Fruit fly (Drosophila melanogaster) whole organism, pupa: Measurements from ENCODE around the gene CG16779.
A peak's percentile ranks its signal among the peaks of the same experiment; 100 is the strongest.

ENCODE experiments used
- CG10348 ChIP-seq: fragments of 200-800 bp; sonication (Bioruptor generic); IDR thresholded peaks from 2 replicates; pipeline ENCODE4 v1.3.6; 2022; ENCODE audit warnings: missing biosample characterization, missing genetic modification characterization
- CG12605 ChIP-seq: fragments of 200-800 bp; sonication (Bioruptor generic); IDR thresholded peaks from 2 replicates; pipeline ENCODE4 v1.3.6; 2022; ENCODE audit warnings: missing biosample characterization, missing genetic modification characterization
- CG13204 ChIP-seq: fragments of 200-800 bp; sonication (Bioruptor generic); optimal IDR thresholded peaks from 2 replicates; lab custom pipeline; 2018; ENCODE audit warnings: missing biosample characterization, mild to moderate bottlenecking, missing genetic modification characterization, moderate library complexity
- CG14655 ChIP-seq: fragments of 200-800 bp; sonication (Bioruptor generic); optimal IDR thresholded peaks from 3 replicates; lab custom pipeline; 2017; ENCODE audit warnings: mild to moderate bottlenecking, missing biosample characterization, missing genetic modification reagents, missing genetic modification characterization
- CG15710 ChIP-seq: fragments of 200-800 bp; sonication (Bioruptor generic); optimal IDR thresholded peaks from 2 replicates; lab custom pipeline; 2018; ENCODE audit warnings: missing biosample characterization, mild to moderate bottlenecking, missing genetic modification characterization, moderate library complexity
- CG17806 ChIP-seq: fragments of 200-800 bp; sonication (Bioruptor generic); optimal IDR thresholded peaks from 2 replicates; lab custom pipeline; 2018; ENCODE audit warnings: missing biosample characterization, mild to moderate bottlenecking, missing genetic modification characterization, moderate library complexity
- CG32121 ChIP-seq: fragments of 200-800 bp; sonication (Bioruptor generic); IDR thresholded peaks from 2 replicates; pipeline ENCODE4 v1.3.6; 2022; ENCODE audit warnings: missing biosample characterization, missing genetic modification characterization
- CG34367 ChIP-seq: fragments of 200-800 bp; sonication (Bioruptor generic); optimal IDR thresholded peaks from 2 replicates; lab custom pipeline; 2018; ENCODE audit warnings: missing biosample characterization, mild to moderate bottlenecking, missing genetic modification characterization
- CG4496 ChIP-seq: fragments of 200-800 bp; sonication (Bioruptor generic); IDR thresholded peaks from 3 replicates; pipeline ENCODE4 v1.3.6; 2022; ENCODE audit warnings: missing biosample characterization, missing genetic modification characterization
- CG8159 ChIP-seq: fragments of 200-800 bp; sonication (Bioruptor generic); optimal IDR thresholded peaks from 3 replicates; lab custom pipeline; 2018; ENCODE audit warnings: missing biosample characterization, mild to moderate bottlenecking, missing genetic modification characterization, moderate library complexity
- CG8301 ChIP-seq: fragments of 200-800 bp; sonication (Bioruptor generic); optimal IDR thresholded peaks from 2 replicates; lab custom pipeline; 2018; ENCODE audit warnings: missing biosample characterization, mild to moderate bottlenecking, missing genetic modification characterization
- CG9948 ChIP-seq: fragments of 200-800 bp; sonication (Bioruptor generic); optimal IDR thresholded peaks from 2 replicates; lab custom pipeline; 2018; ENCODE audit warnings: missing biosample characterization, mild to moderate bottlenecking, missing genetic modification characterization, moderate library complexity
- D1 ChIP-seq: fragments of 200-800 bp; sonication (Bioruptor generic); optimal IDR thresholded peaks from 2 replicates; lab custom pipeline; 2018; ENCODE audit warnings: missing biosample characterization, mild to moderate bottlenecking, missing genetic modification characterization, moderate library complexity
- EcR ChIP-seq: fragments of 200-800 bp; sonication (Bioruptor generic); optimal IDR thresholded peaks from 3 replicates; lab custom pipeline; 2019; ENCODE audit warnings: missing biosample characterization, missing genetic modification characterization, mild to moderate bottlenecking, moderate library complexity, missing genetic modification reagents
- Ets98B ChIP-seq: fragments of 200-800 bp; sonication (Bioruptor generic); IDR thresholded peaks from 2 replicates; pipeline ENCODE4 v1.3.6; 2022; ENCODE audit warnings: missing biosample characterization, missing genetic modification characterization
- Pif1A ChIP-seq: fragments of 200-800 bp; sonication (Bioruptor generic); optimal IDR thresholded peaks from 3 replicates; lab custom pipeline; 2016; ENCODE audit warnings: missing biosample characterization, missing genetic modification characterization
- Pif1B ChIP-seq: fragments of 200-800 bp; sonication (Bioruptor generic); optimal IDR thresholded peaks from 3 replicates; lab custom pipeline; 2016; ENCODE audit warnings: missing biosample characterization, missing genetic modification characterization
- Snoo ChIP-seq: fragments of 200-800 bp; sonication (Bioruptor generic); optimal IDR thresholded peaks from 3 replicates; lab custom pipeline; 2017; ENCODE audit warnings: missing biosample characterization, mild to moderate bottlenecking, missing genetic modification characterization, inconsistent platforms
- fd96Ca ChIP-seq: fragments of 200-800 bp; sonication (Bioruptor generic); IDR thresholded peaks from 3 replicates; pipeline ENCODE4 v1.3.6; 2022; ENCODE audit warnings: missing biosample characterization, missing genetic modification characterization
- gl ChIP-seq: fragments of 200-800 bp; sonication (Bioruptor generic); optimal IDR thresholded peaks from 2 replicates; lab custom pipeline; 2018; ENCODE audit warnings: missing biosample characterization, mild to moderate bottlenecking, missing genetic modification characterization
- rn ChIP-seq: fragments of 200-800 bp; sonication (Bioruptor generic); IDR thresholded peaks from 2 replicates; pipeline ENCODE4 v1.3.6; 2022; ENCODE audit warnings: missing biosample characterization, missing genetic modification characterization

The CG16779 gene

DNA sequence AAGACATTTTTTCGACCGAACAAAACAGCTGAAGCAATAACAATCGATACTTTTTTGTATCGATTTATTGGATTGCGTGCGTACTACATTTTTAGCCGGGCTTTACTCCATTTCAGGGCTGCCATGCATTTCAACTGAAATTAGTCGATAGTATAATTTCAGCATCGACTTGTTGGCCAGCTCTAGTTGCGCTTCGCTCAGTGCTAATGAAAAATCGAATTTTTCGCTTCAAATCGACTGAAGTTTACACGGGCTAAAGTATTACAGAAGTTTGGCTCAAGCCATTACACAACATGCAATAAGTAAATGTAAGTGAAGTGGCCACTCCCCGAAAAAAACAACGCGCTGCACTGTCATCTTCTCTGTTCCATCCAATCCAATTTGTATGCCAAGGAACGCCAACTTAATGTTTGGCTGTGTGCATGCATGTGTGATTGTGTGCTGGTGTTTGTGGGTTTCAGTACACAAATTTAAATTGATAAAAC lies 22.4 kb upstream of the CG16779 start, which contains the start of the genes mRpL47, CG8176 and Kdm3:
Gene mRpL47 (minus strand): TSS at position 49 of the 485 bp plus-strand sequence.
Gene CG8176 (plus strand): TSS at position 148 of the 485 bp plus-strand sequence.
Gene Kdm3 (plus strand): TSS at position 148 of the 485 bp plus-strand sequence.
- TF ChIP-seq D1 (tag; lab: Kevin White, UChicago) = no peak
- peak; percentile 13 for TF ChIP-seq CG15710
- no peak for TF ChIP-seq CG8301

DNA sequence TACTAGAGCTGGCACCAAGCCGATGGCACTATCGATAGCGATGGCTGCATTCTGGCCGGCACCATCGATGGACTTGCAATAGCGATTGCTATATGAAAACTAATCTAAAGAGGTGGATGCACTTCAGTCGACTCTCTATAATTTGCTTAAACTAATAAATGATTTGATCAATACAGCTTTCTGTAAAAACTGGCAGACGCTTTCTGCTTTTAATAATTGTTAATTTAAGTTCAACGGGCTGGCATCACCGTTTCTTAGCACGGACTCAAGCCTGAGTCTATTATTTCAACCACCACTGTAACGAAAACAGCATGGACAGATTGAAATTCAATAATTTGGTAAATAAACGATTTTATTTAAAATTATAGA lies 19.6 kb upstream of the CG16779 start, which contains the start of the genes Ras85D and Rlb1:
Gene Ras85D (minus strand): TSS at position 16 of the 369 bp plus-strand sequence.
Gene Rlb1 (plus strand): TSS at position 276 of the 369 bp plus-strand sequence.
- peak; percentile 23 for TF ChIP-seq Snoo (tag; lab: Kevin White, UChicago)
- TF ChIP-seq CG15710 = peak; percentile 34
- no peak for TF ChIP-seq gl
- TF ChIP-seq CG17806 = peak; percentile 19
- TF ChIP-seq CG9948 (tag; lab: Kevin White, UChicago) = peak; percentile 9
- TF ChIP-seq CG8159 (tag; lab: Kevin White, UChicago) = peak; percentile 33
- TF ChIP-seq Pif1A (GFP tag; lab: Kevin White, UChicago) = no peak

DNA sequence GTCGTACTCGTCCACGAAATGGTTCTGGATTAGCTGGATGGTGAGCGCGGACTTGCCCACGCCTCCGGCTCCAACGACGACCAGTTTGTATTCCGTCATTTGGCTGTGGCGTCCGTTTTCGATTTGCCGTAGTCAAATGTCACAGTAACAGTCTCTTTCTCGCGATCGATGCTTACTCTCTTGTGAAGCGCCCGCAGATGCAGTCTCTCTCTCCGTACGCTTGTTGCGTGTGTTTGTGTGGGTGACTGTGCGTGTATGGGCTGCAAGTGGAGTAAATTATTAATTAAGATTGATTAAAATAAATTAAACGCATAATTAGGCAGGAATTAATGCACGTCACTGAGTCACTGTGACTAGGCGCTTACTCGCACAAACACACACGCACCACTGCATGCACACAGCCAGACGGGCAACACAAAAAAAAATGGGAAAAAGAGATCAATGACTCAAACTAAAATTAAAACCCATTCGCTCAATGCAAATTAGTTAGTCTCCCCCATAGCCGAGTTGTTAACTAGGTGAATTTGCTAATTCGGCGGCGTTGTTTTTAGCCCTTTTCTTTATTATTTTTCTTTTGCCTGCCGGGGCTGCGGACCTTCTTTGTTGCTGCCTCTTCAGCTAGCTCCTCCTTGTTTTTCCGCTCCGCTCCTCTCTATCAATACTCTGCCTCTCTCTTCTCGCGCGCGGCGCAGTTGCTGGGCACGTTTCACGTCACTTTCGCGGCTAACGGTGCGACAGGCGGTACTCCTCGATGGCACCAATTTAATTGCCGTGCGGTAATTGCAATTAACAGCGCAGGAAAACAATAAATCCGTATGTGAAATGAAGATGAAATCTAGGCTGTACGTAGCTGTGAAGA lies 18.9 kb upstream of the CG16779 start:
- TF ChIP-seq CG4496 (GFP tag; lab: Robert Waterston, UW) (no peak), CG32121 (no peak), CG14655 (GFP tag; lab: Kevin White, UChicago) (no peak), EcR (GFP tag; lab: Kevin White, UChicago) (peak; percentile 79), fd96Ca (no peak), CG9948 (tag; lab: Kevin White, UChicago) (no peak)

DNA sequence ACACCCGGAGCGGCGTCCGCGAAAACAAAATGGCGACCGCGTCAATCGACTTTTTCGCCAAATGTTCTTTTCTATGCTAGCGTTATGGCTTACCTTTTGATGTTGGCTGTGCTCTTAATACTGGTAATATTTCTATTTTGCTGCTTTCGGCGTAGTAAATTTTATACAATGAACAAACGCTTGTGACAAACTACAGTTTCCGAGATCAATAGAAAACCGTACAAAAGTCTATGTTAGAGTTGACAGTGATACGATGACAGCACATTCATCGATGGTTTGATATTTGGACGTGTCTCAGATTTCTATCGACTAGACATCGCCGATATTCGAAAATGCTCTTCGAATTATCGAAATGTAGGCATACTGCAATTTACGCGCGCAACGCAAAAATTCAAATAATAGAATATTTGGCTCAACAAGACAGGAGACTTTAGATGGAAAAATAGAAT lies 16.6 kb upstream of the CG16779 start, which contains the start of gene rump:
Gene rump (minus strand): TSS at position 255 of the 449 bp plus-strand sequence.
- TF ChIP-seq CG15710 (no peak), Ets98B (GFP tag; lab: Robert Waterston, UW) (no peak), CG32121 (no peak), Pif1B (GFP tag; lab: Kevin White, UChicago) (no peak), CG4496 (GFP tag; lab: Robert Waterston, UW) (no peak), CG34367 (tag; lab: Kevin White, UChicago) (no peak), CG9948 (tag; lab: Kevin White, UChicago) (no peak), rn (GFP tag; lab: Robert Waterston, UW) (no peak), CG14655 (GFP tag; lab: Kevin White, UChicago) (no peak), fd96Ca (no peak), CG8301 (no peak), EcR (GFP tag; lab: Kevin White, UChicago) (no peak), Snoo (tag; lab: Kevin White, UChicago) (no peak), CG17806 (no peak), CG10348 (GFP tag; lab: Robert Waterston, UW) (no peak), CG12605 (no peak), Pif1A (GFP tag; lab: Kevin White, UChicago) (no peak), gl (no peak), D1 (tag; lab: Kevin White, UChicago) (no peak), CG13204 (GFP tag; lab: Kevin White, UChicago) (no peak)

DNA sequence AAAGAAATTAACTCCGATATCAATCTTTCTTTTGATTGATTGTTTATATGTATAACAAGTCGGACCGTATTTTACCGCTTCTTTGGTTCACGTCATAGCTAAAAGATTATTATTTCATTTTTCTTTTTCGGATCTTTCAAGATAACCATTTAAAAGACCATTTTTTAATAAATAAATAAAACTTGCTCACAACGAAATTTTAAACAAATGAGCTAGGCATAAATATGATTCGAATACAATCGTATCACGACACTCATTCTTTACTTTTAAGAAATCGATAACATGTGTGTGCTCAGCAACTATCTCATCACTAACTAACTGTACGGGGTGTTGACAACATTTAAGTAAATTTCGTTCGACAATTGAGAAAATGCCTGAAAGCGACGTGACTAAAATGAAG lies 10.9 kb upstream of the CG16779 start, which contains the start of gene CG8149:
Gene CG8149 (plus strand): TSS at position 302 of the 400 bp plus-strand sequence.
- TF ChIP-seq fd96Ca = no peak
- no peak for TF ChIP-seq Ets98B (GFP tag; lab: Robert Waterston, UW)
- no peak for TF ChIP-seq CG13204 (GFP tag; lab: Kevin White, UChicago)
- TF ChIP-seq CG15710 = no peak
- no peak for TF ChIP-seq CG14655 (GFP tag; lab: Kevin White, UChicago)
- TF ChIP-seq rn (GFP tag; lab: Robert Waterston, UW) = no peak
- no peak for TF ChIP-seq D1 (tag; lab: Kevin White, UChicago)
- no peak for TF ChIP-seq Pif1A (GFP tag; lab: Kevin White, UChicago)

DNA sequence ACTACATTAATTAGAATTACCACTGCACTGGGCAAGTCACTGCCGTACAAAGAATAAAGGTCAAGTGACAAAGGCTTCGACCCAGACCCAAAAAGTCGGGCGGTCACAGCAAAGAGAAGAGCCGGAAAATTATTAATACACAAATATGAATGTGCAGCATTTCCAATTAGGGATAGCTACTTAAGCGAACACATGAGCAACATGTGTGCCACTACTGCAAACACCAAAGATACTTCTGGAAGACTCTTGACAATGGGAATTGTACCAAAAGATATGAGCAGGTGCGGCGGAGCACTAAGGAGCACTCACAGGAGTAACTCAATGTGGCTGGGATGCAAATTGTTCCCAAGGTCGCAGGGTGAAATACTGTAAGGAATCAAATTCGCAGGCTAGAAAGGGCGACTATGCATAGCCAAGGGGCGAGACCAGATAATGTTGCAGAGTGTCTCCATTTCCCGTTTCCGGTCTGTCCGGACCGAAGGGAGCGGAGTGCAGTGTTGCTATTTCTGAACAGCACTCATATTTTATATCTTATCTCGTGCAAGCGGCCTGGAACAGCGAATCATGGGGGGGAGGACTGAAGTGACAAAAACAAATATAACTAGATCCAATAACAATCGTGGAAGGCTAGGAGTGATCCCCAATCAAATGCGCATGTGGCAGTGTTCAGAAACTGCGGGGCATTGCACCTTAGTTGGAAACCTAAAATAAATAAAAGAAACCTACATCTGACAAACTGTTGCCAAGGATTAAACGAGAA lies 10.0 kb upstream of the CG16779 start:
- TF ChIP-seq CG4496 (GFP tag; lab: Robert Waterston, UW) (0 out of 3 replicates have a peak, but pooled peaks have one; percentile 8), EcR (GFP tag; lab: Kevin White, UChicago) (peak; percentile 35), Ets98B (GFP tag; lab: Robert Waterston, UW) (no peak), fd96Ca (no peak), Snoo (tag; lab: Kevin White, UChicago) (no peak), CG10348 (GFP tag; lab: Robert Waterston, UW) (no peak), CG8159 (tag; lab: Kevin White, UChicago) (no peak), CG12605 (no peak), CG17806 (no peak), CG15710 (no peak)
